Fruit fly (Drosophila melanogaster) whole organism, embryonic: ENCODE results near the gene CG13088.

Source experiments
- Bteb2 ChIP-seq: fragments of 200-800 bp; sonication (Bioruptor generic); optimal IDR thresholded peaks from 2 replicates; lab custom pipeline; 2016; ENCODE audit warnings: missing biosample characterization, missing genetic modification characterization
- CG10462 ChIP-seq: fragments of 200-800 bp; sonication (Bioruptor generic); optimal IDR thresholded peaks from 2 replicates; lab custom pipeline; 2016; ENCODE audit warnings: missing biosample characterization, missing genetic modification characterization
- CG10565 ChIP-seq: fragments of 200-800 bp; sonication (Bioruptor generic); optimal IDR thresholded peaks from 3 replicates; lab custom pipeline; 2016; ENCODE audit warnings: missing biosample characterization, mild to moderate bottlenecking, missing genetic modification characterization
- CG11398 ChIP-seq: fragments of 200-800 bp; sonication (Bioruptor generic); optimal IDR thresholded peaks from 2 replicates; lab custom pipeline; 2016; ENCODE audit warnings: missing biosample characterization, missing genetic modification characterization
- CG12071 ChIP-seq: fragments of 200-800 bp; sonication (Bioruptor generic); optimal IDR thresholded peaks from 3 replicates; lab custom pipeline; 2018; ENCODE audit warnings: missing biosample characterization, mild to moderate bottlenecking, missing genetic modification characterization
- CG13624 ChIP-seq: fragments of 200-800 bp; sonication (Bioruptor generic); optimal IDR thresholded peaks from 2 replicates; lab custom pipeline; 2016; ENCODE audit warnings: missing biosample characterization, missing genetic modification characterization
- CG14014 ChIP-seq: fragments of 200-800 bp; sonication (Bioruptor generic); IDR thresholded peaks from 2 replicates; pipeline ENCODE4 v1.3.6; 2022; ENCODE audit warnings: missing biosample characterization, missing genetic modification characterization
- CG14667 ChIP-seq: fragments of 200-800 bp; sonication (Bioruptor generic); IDR thresholded peaks from 2 replicates; pipeline ENCODE4 v1.3.6; 2022; ENCODE audit warnings: missing biosample characterization, missing genetic modification characterization
- CG16779 ChIP-seq: fragments of 200-800 bp; sonication (Bioruptor generic); IDR thresholded peaks from 2 replicates; pipeline ENCODE4 v1.3.6; 2022; ENCODE audit warnings: missing biosample characterization, missing genetic modification characterization
- CG17328 ChIP-seq: fragments of 200-800 bp; sonication (Bioruptor generic); IDR thresholded peaks from 2 replicates; pipeline ENCODE4 v1.3.6; 2022; ENCODE audit warnings: missing biosample characterization, missing genetic modification characterization
- CG17802 ChIP-seq: fragments of 200-800 bp; sonication (Bioruptor generic); optimal IDR thresholded peaks from 2 replicates; lab custom pipeline; 2018; ENCODE audit warnings: missing biosample characterization, mild to moderate bottlenecking, missing genetic modification characterization, moderate library complexity
- CG2678 ChIP-seq: fragments of 200-800 bp; sonication (Bioruptor generic); optimal IDR thresholded peaks from 3 replicates; lab custom pipeline; 2019; ENCODE audit warnings: missing biosample characterization, mild to moderate bottlenecking, missing genetic modification characterization, moderate library complexity
- CG2875 ChIP-seq: fragments of 200-800 bp; sonication (Bioruptor generic); optimal IDR thresholded peaks from 2 replicates; lab custom pipeline; 2017; ENCODE audit warnings: missing biosample characterization, mild to moderate bottlenecking, missing genetic modification characterization, missing genetic modification reagents
- CG31365 ChIP-seq: fragments of 200-800 bp; sonication (Bioruptor generic); optimal IDR thresholded peaks from 2 replicates; lab custom pipeline; 2018; ENCODE audit warnings: missing biosample characterization, mild to moderate bottlenecking, missing genetic modification characterization
- CG32532 ChIP-seq: fragments of 200-800 bp; sonication (Bioruptor generic); IDR thresholded peaks from 2 replicates; pipeline ENCODE4 v1.3.6; 2022; ENCODE audit warnings: missing biosample characterization, missing genetic modification characterization
- CG32767 ChIP-seq: fragments of 200-800 bp; sonication (Bioruptor generic); IDR thresholded peaks from 2 replicates; pipeline ENCODE4 v1.3.6; 2022; ENCODE audit warnings: missing biosample characterization, missing genetic modification characterization
- CG3847 ChIP-seq: fragments of 200-800 bp; sonication (Bioruptor generic); IDR thresholded peaks from 2 replicates; pipeline ENCODE4 v1.3.6; 2022; ENCODE audit warnings: missing biosample characterization, missing genetic modification characterization
- CG3995 ChIP-seq: fragments of 200-800 bp; sonication (Bioruptor generic); optimal IDR thresholded peaks from 3 replicates; lab custom pipeline; 2016; ENCODE audit warnings: missing biosample characterization, missing genetic modification characterization
- CG4730 ChIP-seq: fragments of 200-800 bp; sonication (Bioruptor generic); IDR thresholded peaks from 2 replicates; pipeline ENCODE4 v1.3.6; 2022; ENCODE audit warnings: missing biosample characterization, missing genetic modification characterization
- CG7839 ChIP-seq: fragments of 200-800 bp; sonication (Bioruptor generic); optimal IDR thresholded peaks from 3 replicates; lab custom pipeline; 2018; ENCODE audit warnings: missing biosample characterization, mild to moderate bottlenecking, missing genetic modification characterization, moderate library complexity
- CG7987 ChIP-seq: fragments of 200-800 bp; sonication (Bioruptor generic); optimal IDR thresholded peaks from 2 replicates; lab custom pipeline; 2018; ENCODE audit warnings: missing biosample characterization, mild to moderate bottlenecking, missing genetic modification characterization, moderate library complexity
- CG8281 ChIP-seq: fragments of 200-800 bp; sonication (Bioruptor generic); optimal IDR thresholded peaks from 2 replicates; lab custom pipeline; 2018; ENCODE audit warnings: missing biosample characterization, mild to moderate bottlenecking, missing genetic modification characterization, moderate library complexity
- CG8359 ChIP-seq: fragments of 200-800 bp; sonication (Bioruptor generic); optimal IDR thresholded peaks from 2 replicates; lab custom pipeline; 2017; ENCODE audit warnings: missing biosample characterization, mild to moderate bottlenecking, missing genetic modification characterization, borderline replicate concordance
- CG9876 ChIP-seq: fragments of 200-800 bp; sonication (Bioruptor generic); optimal IDR thresholded peaks from 2 replicates; lab custom pipeline; 2016; ENCODE audit warnings: missing biosample characterization, missing genetic modification characterization
- CTCF ChIP-seq: fragments of 200-800 bp; sonication (Bioruptor generic); optimal IDR thresholded peaks from 2 replicates; lab custom pipeline; 2017; ENCODE audit warnings: missing biosample characterization, mild to moderate bottlenecking, missing genetic modification characterization, moderate library complexity
- Gug ChIP-seq: fragments of 200-800 bp; sonication (Bioruptor generic); IDR thresholded peaks from 4 replicates; pipeline ENCODE4 v1.3.6; 2022; ENCODE audit warnings: missing biosample characterization, missing genetic modification characterization
- H15 ChIP-seq: fragments of 200-800 bp; sonication (Bioruptor generic); IDR thresholded peaks from 3 replicates; pipeline ENCODE4 v1.3.6; 2022; ENCODE audit warnings: missing biosample characterization, missing genetic modification characterization
- HLHmδ ChIP-seq: fragments of 200-800 bp; sonication (Bioruptor generic); optimal IDR thresholded peaks from 2 replicates; lab custom pipeline; 2018; ENCODE audit warnings: missing biosample characterization, mild to moderate bottlenecking, missing genetic modification characterization, moderate library complexity
- Jarid2 ChIP-seq: fragments of 200-800 bp; sonication (Bioruptor generic); optimal IDR thresholded peaks from 3 replicates; lab custom pipeline; 2017; ENCODE audit warnings: mild to moderate bottlenecking, missing biosample characterization, missing genetic modification reagents, missing genetic modification characterization
- Meics ChIP-seq: fragments of 200-800 bp; sonication (Bioruptor generic); optimal IDR thresholded peaks from 2 replicates; lab custom pipeline; 2017; ENCODE audit warnings: missing biosample characterization, mild to moderate bottlenecking, missing genetic modification characterization
- Scr ChIP-seq: fragments of 200-800 bp; sonication (Bioruptor generic); IDR thresholded peaks from 2 replicates; pipeline ENCODE4 v1.3.6; 2022; ENCODE audit warnings: missing biosample characterization, missing genetic modification characterization; ENCODE audit not compliant: partially characterized antibody
- Sin3A ChIP-seq: fragments of >200 bp; optimal IDR thresholded peaks from 2 replicates; lab custom pipeline; 2018
- Sox102F ChIP-seq: fragments of 200-800 bp; sonication (Bioruptor generic); optimal IDR thresholded peaks from 2 replicates; lab custom pipeline; 2018; ENCODE audit warnings: missing biosample characterization, mild to moderate bottlenecking, missing genetic modification characterization, moderate library complexity
- ap ChIP-seq: fragments of 200-800 bp; sonication (Bioruptor generic); IDR thresholded peaks from 2 replicates; pipeline ENCODE4 v1.3.6; 2022; ENCODE audit warnings: missing biosample characterization, missing genetic modification characterization
- corto ChIP-seq: fragments of 200-800 bp; sonication (Bioruptor generic); optimal IDR thresholded peaks from 2 replicates; lab custom pipeline; 2016; ENCODE audit warnings: missing biosample characterization, mild to moderate bottlenecking, missing genetic modification characterization, moderate library complexity
- crp ChIP-seq, 2 experiments: fragments of 200-800 bp; sonication (Bioruptor generic); optimal IDR thresholded peaks; 2 replicates in 1 of 2; 3 replicates in 1 of 2; lab custom pipeline; 2017; ENCODE audit warnings: missing biosample characterization in 2 of 2, missing genetic modification characterization in 2 of 2, mild to moderate bottlenecking in 1 of 2, moderate library complexity in 1 of 2
- dm ChIP-seq: fragments of 200-800 bp; sonication (Bioruptor generic); optimal IDR thresholded peaks from 3 replicates; lab custom pipeline; 2016; ENCODE audit warnings: missing biosample characterization, missing genetic modification characterization
- fd96Cb ChIP-seq: fragments of 200-800 bp; sonication (Bioruptor generic); optimal IDR thresholded peaks from 2 replicates; lab custom pipeline; 2018; ENCODE audit warnings: missing biosample characterization, mild to moderate bottlenecking, missing genetic modification characterization, moderate library complexity
- ham ChIP-seq: fragments of 200-800 bp; sonication (Bioruptor generic); IDR thresholded peaks from 2 replicates; pipeline ENCODE4 v1.3.6; 2022; ENCODE audit warnings: missing biosample characterization, missing genetic modification characterization
- insv ChIP-seq, 2 experiments: fragments of 200-800 bp; sonication (Bioruptor generic); optimal IDR thresholded peaks; 3 replicates each; lab custom pipeline; 2016 to 2018; ENCODE audit warnings: missing biosample characterization in 2 of 2, missing genetic modification characterization in 2 of 2
- inv ChIP-seq: fragments of 200-800 bp; sonication (Bioruptor generic); IDR thresholded peaks from 2 replicates; pipeline ENCODE4 v1.3.6; 2022; ENCODE audit warnings: missing biosample characterization, missing genetic modification characterization; ENCODE audit not compliant: partially characterized antibody
- mam ChIP-seq: fragments of 200-800 bp; sonication (Bioruptor generic); optimal IDR thresholded peaks from 3 replicates; lab custom pipeline; 2016; ENCODE audit warnings: missing biosample characterization, missing genetic modification characterization
- mld ChIP-seq: fragments of 200-800 bp; sonication (Bioruptor generic); IDR thresholded peaks from 3 replicates; pipeline ENCODE4 v1.3.6; 2022; ENCODE audit warnings: missing biosample characterization, missing genetic modification characterization; ENCODE audit not compliant: partially characterized antibody
- org-1 ChIP-seq: fragments of 200-800 bp; sonication (Bioruptor generic); optimal IDR thresholded peaks from 2 replicates; lab custom pipeline; 2017; ENCODE audit warnings: missing biosample characterization, missing genetic modification characterization
- phol ChIP-seq: fragments of 200-800 bp; sonication (Bioruptor generic); optimal IDR thresholded peaks from 3 replicates; lab custom pipeline; 2018; ENCODE audit warnings: missing biosample characterization, mild to moderate bottlenecking, missing genetic modification characterization, moderate library complexity
- psq ChIP-seq: fragments of 200-800 bp; sonication (Bioruptor generic); optimal IDR thresholded peaks from 2 replicates; lab custom pipeline; 2017; ENCODE audit warnings: missing biosample characterization, missing genetic modification characterization
- ranshi ChIP-seq: fragments of 200-800 bp; sonication (Bioruptor generic); IDR thresholded peaks from 2 replicates; pipeline ENCODE4 v1.3.6; 2022; ENCODE audit warnings: missing biosample characterization, missing genetic modification characterization
- sim ChIP-seq: fragments of 200-800 bp; sonication (Bioruptor generic); IDR thresholded peaks from 2 replicates; pipeline ENCODE4 v1.3.6; 2022; ENCODE audit warnings: missing biosample characterization, missing genetic modification characterization
- sima ChIP-seq: fragments of 200-800 bp; sonication (Bioruptor generic); optimal IDR thresholded peaks from 2 replicates; lab custom pipeline; 2016; ENCODE audit warnings: missing biosample characterization, missing genetic modification characterization
- sna ChIP-seq: fragments of 200-800 bp; sonication (Bioruptor generic); IDR thresholded peaks from 2 replicates; pipeline ENCODE4 v1.3.6; 2022; ENCODE audit warnings: missing biosample characterization, missing genetic modification characterization; ENCODE audit not compliant: partially characterized antibody
- zen ChIP-seq: fragments of 200-800 bp; sonication (Bioruptor generic); optimal IDR thresholded peaks from 3 replicates; lab custom pipeline; 2018; ENCODE audit warnings: missing biosample characterization, mild to moderate bottlenecking, missing genetic modification characterization, moderate library complexity
- zen2 ChIP-seq: fragments of 200-800 bp; sonication (Bioruptor generic); IDR thresholded peaks from 3 replicates; pipeline ENCODE4 v1.3.6; 2022; ENCODE audit warnings: missing biosample characterization, missing genetic modification characterization; ENCODE audit not compliant: partially characterized antibody

The CG13088 gene

DNA sequence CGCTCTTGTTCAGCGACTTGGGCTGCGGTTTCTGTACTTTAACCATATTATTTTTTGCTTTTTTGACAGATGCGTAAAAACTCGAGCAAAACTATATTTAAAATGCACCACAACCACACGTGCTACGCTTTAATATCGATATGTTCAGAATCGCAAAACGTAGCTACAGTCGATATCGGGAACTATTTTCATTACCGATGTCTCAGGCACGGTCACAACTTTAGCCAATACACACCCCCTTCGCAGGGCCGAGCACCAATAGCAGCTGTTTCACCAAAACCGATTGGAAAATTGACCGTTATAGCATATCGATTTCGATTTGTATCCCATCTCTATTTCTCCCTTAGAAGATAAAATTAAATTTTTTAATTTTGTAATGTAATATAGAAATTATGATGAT is 22.9 kb downstream of the CG13088 start, which contains the start of gene CG13096 (continued):
- TF ChIP-seq CG4730 (GFP tag; lab: Robert Waterston, UW), result no peak
- peak; percentile 97 for TF ChIP-seq inv
- no peak for TF ChIP-seq Sox102F (GFP tag; lab: Kevin White, UChicago)
- no peak for TF ChIP-seq Meics (GFP tag; lab: Kevin White, UChicago)
- TF ChIP-seq CG2875 (GFP tag; lab: Kevin White, UChicago), result no peak
- TF ChIP-seq CG14667 (GFP tag; lab: Robert Waterston, UW), result no peak
- TF ChIP-seq CG7839 (tag; lab: Kevin White, UChicago), result no peak
- TF ChIP-seq CG3995 (GFP tag; lab: Kevin White, UChicago), result peak; percentile 100
- no peak for TF ChIP-seq CG32767 (GFP tag; lab: Robert Waterston, UW)
- no peak for TF ChIP-seq CG11398
- TF ChIP-seq corto (GFP tag; lab: Kevin White, UChicago), result no peak
- TF ChIP-seq ranshi (GFP tag; lab: Robert Waterston, UW), result no peak
- peak; percentile 47 for TF ChIP-seq CTCF
- TF ChIP-seq psq, result no peak
- no peak for TF ChIP-seq H15 (GFP tag; lab: Robert Waterston, UW)
- peak; percentile 73 to 95 for TF ChIP-seq crp (GFP tag; optimal IDR thresholded peaks at IDR 0.05; lab: Kevin White, UChicago)
- TF ChIP-seq CG31365 (tag; lab: Kevin White, UChicago), result no peak
- TF ChIP-seq mld, result peak; percentile 94
- no peak for TF ChIP-seq HLHmδ
- TF ChIP-seq CG9876, result no peak
- peak; percentile 69 for TF ChIP-seq Sin3A (lab: Kevin White, UChicago)
- peak; percentile 80 for TF ChIP-seq CG7987 (GFP tag; lab: Kevin White, UChicago)
- no peak for TF ChIP-seq CG10565 (GFP tag; lab: Kevin White, UChicago)
- TF ChIP-seq CG2678 (tag; lab: Kevin White, UChicago), result no peak
- TF ChIP-seq Scr (GFP tag; lab: Robert Waterston, UW), result peak; percentile 97
- no peak for TF ChIP-seq org-1
- peak; percentile 73 for TF ChIP-seq CG13624 (GFP tag; lab: Kevin White, UChicago)
- no peak for TF ChIP-seq ap (GFP tag; lab: Robert Waterston, UW)
- no peak for TF ChIP-seq CG8359
- no peak for TF ChIP-seq CG14014 (GFP tag; lab: Robert Waterston, UW)
- peak; percentile 98 for TF ChIP-seq zen2 (GFP tag; lab: Robert Waterston, UW)
- peak; percentile 61 for TF ChIP-seq phol (tag; lab: Kevin White, UChicago)
- TF ChIP-seq CG10462 (GFP tag; lab: Kevin White, UChicago), result peak; percentile 30
- no peak for TF ChIP-seq Bteb2
- TF ChIP-seq CG8281 (tag; lab: Kevin White, UChicago), result no peak
- TF ChIP-seq insv (GFP tag; optimal IDR thresholded peaks at IDR 0.05; lab: Kevin White, UChicago), result peak in 1 of 2 experiments; percentile 37
- no peak for TF ChIP-seq Jarid2 (GFP tag; lab: Kevin White, UChicago)
- no peak for TF ChIP-seq fd96Cb (tag; lab: Kevin White, UChicago)
- TF ChIP-seq sim (GFP tag; lab: Robert Waterston, UW), result no peak
- TF ChIP-seq CG16779 (GFP tag; lab: Robert Waterston, UW), result no peak
- TF ChIP-seq CG32532 (GFP tag; lab: Robert Waterston, UW), result no peak
- TF ChIP-seq Gug (GFP tag; lab: Robert Waterston, UW), result peak; percentile 9; the same call in 1 of the 4 replicates
- no peak for TF ChIP-seq ham
- peak; percentile 99 for TF ChIP-seq dm (GFP tag; lab: Kevin White, UChicago)
- no peak for TF ChIP-seq CG12071 (GFP tag; lab: Kevin White, UChicago)
- peak; percentile 99 for TF ChIP-seq sna
- TF ChIP-seq mam (GFP tag; lab: Kevin White, UChicago), result peak; percentile 41
- TF ChIP-seq sima (GFP tag; lab: Kevin White, UChicago), result no peak
- no peak for TF ChIP-seq CG17802 (tag; lab: Kevin White, UChicago)
- peak; percentile 65 for TF ChIP-seq zen
- TF ChIP-seq CG3847 (GFP tag; lab: Robert Waterston, UW), result peak; percentile 53; the same call in 1 of the 2 replicates
- no peak for TF ChIP-seq CG17328 (GFP tag; lab: Robert Waterston, UW)
